Worm (Caenorhabditis elegans): ENCODE results near the gene elo-1.

DNA sequence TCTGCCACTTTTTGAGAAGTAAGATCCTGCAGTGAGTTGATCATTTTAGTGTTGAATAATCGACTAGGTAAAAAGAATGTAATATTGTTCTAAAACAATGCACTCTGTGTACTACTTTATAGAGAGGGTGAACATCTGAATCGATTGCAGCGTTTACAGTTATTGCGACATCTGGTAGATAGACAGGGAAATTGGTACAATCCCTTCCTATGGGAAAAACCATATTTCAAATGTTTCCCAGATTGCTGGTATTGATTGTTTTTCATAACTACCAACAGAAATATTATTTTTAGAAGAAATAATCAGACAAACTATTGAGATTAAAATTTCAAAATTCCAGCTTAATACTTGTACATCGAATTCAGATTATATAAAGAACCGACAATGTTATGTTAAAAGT, 41.1 kb upstream of the elo-1 start, which contains the start of gene gadr-2:
- TF ChIP-seq W03F9.2 (tag; optimal IDR thresholded peaks at IDR 0.05) (no peak), him-1 (tag; optimal IDR thresholded peaks at IDR 0.05) (no peak), dao-5 (tag; optimal IDR thresholded peaks at IDR 0.05) (no peak)
